Fruit fly (Drosophila melanogaster) whole organism, embryonic: ENCODE measurements around the gene topi.

Experiments used
- Aef1 ChIP-seq: fragments of 200-800 bp; sonication (Bioruptor generic); IDR thresholded peaks from 3 replicates; pipeline ENCODE4 v1.3.6; 2022; ENCODE audit warnings: missing biosample characterization, missing genetic modification characterization
- Bdp1 ChIP-seq: fragments of 200-800 bp; sonication (Bioruptor generic); optimal IDR thresholded peaks from 3 replicates; lab custom pipeline; 2016; ENCODE audit warnings: missing biosample characterization, missing genetic modification characterization
- CG10431 ChIP-seq: fragments of 200-800 bp; sonication (Bioruptor generic); optimal IDR thresholded peaks from 3 replicates; lab custom pipeline; 2018; ENCODE audit warnings: missing biosample characterization, mild to moderate bottlenecking, missing genetic modification characterization
- CG11456 ChIP-seq: fragments of 200-800 bp; sonication (Bioruptor generic); IDR thresholded peaks from 3 replicates; pipeline ENCODE4 v1.3.6; 2022; ENCODE audit warnings: missing biosample characterization, missing genetic modification characterization
- CG11560 ChIP-seq: fragments of 200-800 bp; sonication (Bioruptor generic); IDR thresholded peaks from 3 replicates; pipeline ENCODE4 v1.3.6; 2022; ENCODE audit warnings: missing biosample characterization, missing genetic modification characterization
- CG12744 ChIP-seq: fragments of 200-800 bp; sonication (Bioruptor generic); optimal IDR thresholded peaks from 2 replicates; lab custom pipeline; 2016; ENCODE audit warnings: missing biosample characterization, missing genetic modification characterization
- CG14441 ChIP-seq: fragments of 200-800 bp; sonication (Bioruptor generic); IDR thresholded peaks from 2 replicates; pipeline ENCODE4 v1.3.6; 2022; ENCODE audit warnings: missing biosample characterization, missing genetic modification characterization
- CG17802 ChIP-seq: fragments of 200-800 bp; sonication (Bioruptor generic); optimal IDR thresholded peaks from 2 replicates; lab custom pipeline; 2018; ENCODE audit warnings: missing biosample characterization, mild to moderate bottlenecking, missing genetic modification characterization, moderate library complexity
- CG18476 ChIP-seq: fragments of 200-800 bp; sonication (Bioruptor generic); optimal IDR thresholded peaks from 2 replicates; lab custom pipeline; 2016; ENCODE audit warnings: missing biosample characterization, mild to moderate bottlenecking, missing genetic modification characterization
- CG2129 ChIP-seq: fragments of 200-800 bp; sonication (Bioruptor generic); IDR thresholded peaks from 2 replicates; pipeline ENCODE4 v1.3.6; 2022; ENCODE audit warnings: missing biosample characterization, missing genetic modification characterization; ENCODE audit not compliant: partially characterized antibody
- CG2202 ChIP-seq: fragments of 200-800 bp; sonication (Bioruptor generic); optimal IDR thresholded peaks from 2 replicates; lab custom pipeline; 2018; ENCODE audit warnings: missing biosample characterization, mild to moderate bottlenecking, missing genetic modification characterization
- CG2678 ChIP-seq: fragments of 200-800 bp; sonication (Bioruptor generic); optimal IDR thresholded peaks from 3 replicates; lab custom pipeline; 2019; ENCODE audit warnings: missing biosample characterization, mild to moderate bottlenecking, missing genetic modification characterization, moderate library complexity
- CG2889 ChIP-seq: fragments of 200-800 bp; sonication (Bioruptor generic); IDR thresholded peaks from 3 replicates; pipeline ENCODE4 v1.3.6; 2022; ENCODE audit warnings: missing biosample characterization, missing genetic modification characterization
- CG31388 ChIP-seq: fragments of 200-800 bp; sonication (Bioruptor generic); optimal IDR thresholded peaks from 2 replicates; lab custom pipeline; 2016; ENCODE audit warnings: missing biosample characterization, missing genetic modification characterization
- CG33557 ChIP-seq: fragments of 200-800 bp; sonication (Bioruptor generic); optimal IDR thresholded peaks from 2 replicates; lab custom pipeline; 2019; ENCODE audit warnings: missing biosample characterization, mild to moderate bottlenecking, missing genetic modification characterization, moderate library complexity
- CG34224 ChIP-seq: fragments of 200-800 bp; sonication (Bioruptor generic); IDR thresholded peaks from 3 replicates; pipeline ENCODE4 v1.3.6; 2022; ENCODE audit warnings: missing biosample characterization, missing genetic modification characterization; ENCODE audit not compliant: partially characterized antibody
- CG3995 ChIP-seq: fragments of 200-800 bp; sonication (Bioruptor generic); optimal IDR thresholded peaks from 3 replicates; lab custom pipeline; 2016; ENCODE audit warnings: missing biosample characterization, missing genetic modification characterization
- CG42726 ChIP-seq: fragments of 200-800 bp; sonication (Bioruptor generic); IDR thresholded peaks from 2 replicates; pipeline ENCODE4 v1.3.6; 2022; ENCODE audit warnings: missing biosample characterization, missing genetic modification characterization; ENCODE audit not compliant: partially characterized antibody
- CG6175 ChIP-seq: fragments of 200-800 bp; sonication (Bioruptor generic); IDR thresholded peaks from 3 replicates; pipeline ENCODE4 v1.3.6; 2022; ENCODE audit warnings: missing biosample characterization, missing genetic modification characterization
- CG6272 ChIP-seq: fragments of 200-800 bp; sonication (Bioruptor generic); IDR thresholded peaks from 2 replicates; pipeline ENCODE4 v1.3.6; 2022; ENCODE audit warnings: missing biosample characterization, missing genetic modification characterization
- CG6813 ChIP-seq: fragments of 200-800 bp; sonication (Bioruptor generic); optimal IDR thresholded peaks from 2 replicates; lab custom pipeline; 2017; ENCODE audit warnings: missing biosample characterization, missing genetic modification characterization, mild to moderate bottlenecking, moderate library complexity, missing genetic modification reagents
- CG9797 ChIP-seq: fragments of 200-800 bp; sonication (Bioruptor generic); optimal IDR thresholded peaks from 3 replicates; lab custom pipeline; 2018; ENCODE audit warnings: missing biosample characterization, mild to moderate bottlenecking, missing genetic modification characterization
- CG9817 ChIP-seq: fragments of 200-800 bp; sonication (Bioruptor generic); optimal IDR thresholded peaks from 2 replicates; lab custom pipeline; 2018; ENCODE audit warnings: missing biosample characterization, mild to moderate bottlenecking, missing genetic modification characterization, moderate library complexity
- Gsc ChIP-seq: fragments of 200-800 bp; sonication (Bioruptor generic); IDR thresholded peaks from 2 replicates; pipeline ENCODE4 v1.3.6; 2022; ENCODE audit warnings: missing biosample characterization, missing genetic modification characterization
- HLHmδ ChIP-seq: fragments of 200-800 bp; sonication (Bioruptor generic); optimal IDR thresholded peaks from 2 replicates; lab custom pipeline; 2018; ENCODE audit warnings: missing biosample characterization, mild to moderate bottlenecking, missing genetic modification characterization, moderate library complexity
- Hsf ChIP-seq: fragments of 200-800 bp; sonication (Bioruptor generic); optimal IDR thresholded peaks from 3 replicates; lab custom pipeline; 2016; ENCODE audit warnings: missing biosample characterization, missing genetic modification characterization
- Lhr ChIP-seq: fragments of 200-800 bp; sonication (Bioruptor generic); optimal IDR thresholded peaks from 3 replicates; lab custom pipeline; 2017; ENCODE audit warnings: mild to moderate bottlenecking, missing biosample characterization, missing genetic modification reagents, missing genetic modification characterization
- Lim3 ChIP-seq: fragments of 200-800 bp; sonication (Bioruptor generic); IDR thresholded peaks from 2 replicates; pipeline ENCODE4 v1.3.6; 2022; ENCODE audit warnings: missing biosample characterization, missing genetic modification characterization
- MBD-R2 ChIP-seq: fragments of 200-800 bp; sonication (Bioruptor generic); IDR thresholded peaks from 2 replicates; pipeline ENCODE4 v1.3.6; 2022; ENCODE audit warnings: missing biosample characterization, missing genetic modification characterization
- MESR4 ChIP-seq: fragments of 200-800 bp; sonication (Bioruptor generic); optimal IDR thresholded peaks from 2 replicates; lab custom pipeline; 2018; ENCODE audit warnings: missing biosample characterization, mild to moderate bottlenecking, missing genetic modification characterization, moderate library complexity
- Oaz ChIP-seq: fragments of 200-800 bp; sonication (Bioruptor generic); IDR thresholded peaks from 2 replicates; pipeline ENCODE4 v1.3.6; 2022; ENCODE audit warnings: missing biosample characterization, missing genetic modification characterization
- Ravus ChIP-seq: fragments of 200-800 bp; sonication (Bioruptor generic); IDR thresholded peaks from 2 replicates; pipeline ENCODE4 v1.3.6; 2022; ENCODE audit warnings: missing biosample characterization, missing genetic modification characterization
- ab ChIP-seq: fragments of 200-800 bp; sonication (Bioruptor generic); optimal IDR thresholded peaks from 2 replicates; lab custom pipeline; 2016; ENCODE audit warnings: missing biosample characterization, missing genetic modification characterization
- bigmax ChIP-seq: fragments of 200-800 bp; sonication (Bioruptor generic); optimal IDR thresholded peaks from 2 replicates; lab custom pipeline; 2018; ENCODE audit warnings: missing biosample characterization, mild to moderate bottlenecking, missing genetic modification characterization
- disco-r ChIP-seq: fragments of 200-800 bp; sonication (Bioruptor generic); optimal IDR thresholded peaks from 2 replicates; lab custom pipeline; 2016; ENCODE audit warnings: missing biosample characterization, missing genetic modification characterization
- fu2 ChIP-seq: fragments of 200-800 bp; sonication (Bioruptor generic); optimal IDR thresholded peaks from 2 replicates; lab custom pipeline; 2016; ENCODE audit warnings: missing biosample characterization, missing genetic modification characterization
- grau ChIP-seq: fragments of 200-800 bp; optimal IDR thresholded peaks from 3 replicates; lab custom pipeline; 2019; ENCODE audit warnings: missing biosample characterization, mild to moderate bottlenecking, missing genetic modification characterization, moderate library complexity
- hbn ChIP-seq: fragments of 200-800 bp; sonication (Bioruptor generic); IDR thresholded peaks from 2 replicates; pipeline ENCODE4 v1.3.6; 2022; ENCODE audit warnings: missing biosample characterization, missing genetic modification characterization; ENCODE audit not compliant: partially characterized antibody
- her ChIP-seq: fragments of 200-800 bp; sonication (Bioruptor generic); optimal IDR thresholded peaks from 2 replicates; lab custom pipeline; 2016; ENCODE audit warnings: missing biosample characterization, missing genetic modification characterization
- kay ChIP-seq: fragments of 200-800 bp; sonication (Bioruptor generic); optimal IDR thresholded peaks from 2 replicates; lab custom pipeline; 2016; ENCODE audit warnings: missing biosample characterization, missing genetic modification characterization
- lbe ChIP-seq: fragments of 200-800 bp; sonication (Bioruptor generic); optimal IDR thresholded peaks from 2 replicates; lab custom pipeline; 2016; ENCODE audit warnings: missing biosample characterization, mild to moderate bottlenecking, missing genetic modification characterization
- mld ChIP-seq: fragments of 200-800 bp; sonication (Bioruptor generic); IDR thresholded peaks from 3 replicates; pipeline ENCODE4 v1.3.6; 2022; ENCODE audit warnings: missing biosample characterization, missing genetic modification characterization; ENCODE audit not compliant: partially characterized antibody
- p53 ChIP-seq: fragments of 200-800 bp; sonication (Bioruptor generic); optimal IDR thresholded peaks from 2 replicates; lab custom pipeline; 2016; ENCODE audit warnings: missing biosample characterization, missing genetic modification characterization
- pb ChIP-seq: fragments of 200-800 bp; sonication (Bioruptor generic); optimal IDR thresholded peaks from 3 replicates; lab custom pipeline; 2016; ENCODE audit warnings: missing biosample characterization, missing genetic modification characterization
- pita ChIP-seq: fragments of 200-800 bp; sonication (Bioruptor generic); optimal IDR thresholded peaks from 2 replicates; lab custom pipeline; 2017; ENCODE audit warnings: missing biosample characterization, mild to moderate bottlenecking, missing genetic modification characterization
- sens ChIP-seq: fragments of 200-800 bp; sonication (Bioruptor generic); peaks from one replicate; lab custom pipeline; 2016; ENCODE audit warnings: missing biosample characterization, missing genetic modification characterization
- stc ChIP-seq: fragments of 200-800 bp; sonication (Bioruptor generic); IDR thresholded peaks from 2 replicates; pipeline ENCODE4 v1.3.6; 2022; ENCODE audit warnings: missing biosample characterization, missing genetic modification characterization
- unc-4 ChIP-seq: fragments of 200-800 bp; sonication (Bioruptor generic); IDR thresholded peaks from 2 replicates; pipeline ENCODE4 v1.3.6; 2022; ENCODE audit warnings: missing biosample characterization, missing genetic modification characterization; ENCODE audit not compliant: partially characterized antibody
- unpg ChIP-seq: fragments of 200-800 bp; sonication (Bioruptor generic); optimal IDR thresholded peaks from 3 replicates; lab custom pipeline; 2018; ENCODE audit warnings: missing biosample characterization, mild to moderate bottlenecking, missing genetic modification characterization, moderate library complexity

Gene topi

DNA sequence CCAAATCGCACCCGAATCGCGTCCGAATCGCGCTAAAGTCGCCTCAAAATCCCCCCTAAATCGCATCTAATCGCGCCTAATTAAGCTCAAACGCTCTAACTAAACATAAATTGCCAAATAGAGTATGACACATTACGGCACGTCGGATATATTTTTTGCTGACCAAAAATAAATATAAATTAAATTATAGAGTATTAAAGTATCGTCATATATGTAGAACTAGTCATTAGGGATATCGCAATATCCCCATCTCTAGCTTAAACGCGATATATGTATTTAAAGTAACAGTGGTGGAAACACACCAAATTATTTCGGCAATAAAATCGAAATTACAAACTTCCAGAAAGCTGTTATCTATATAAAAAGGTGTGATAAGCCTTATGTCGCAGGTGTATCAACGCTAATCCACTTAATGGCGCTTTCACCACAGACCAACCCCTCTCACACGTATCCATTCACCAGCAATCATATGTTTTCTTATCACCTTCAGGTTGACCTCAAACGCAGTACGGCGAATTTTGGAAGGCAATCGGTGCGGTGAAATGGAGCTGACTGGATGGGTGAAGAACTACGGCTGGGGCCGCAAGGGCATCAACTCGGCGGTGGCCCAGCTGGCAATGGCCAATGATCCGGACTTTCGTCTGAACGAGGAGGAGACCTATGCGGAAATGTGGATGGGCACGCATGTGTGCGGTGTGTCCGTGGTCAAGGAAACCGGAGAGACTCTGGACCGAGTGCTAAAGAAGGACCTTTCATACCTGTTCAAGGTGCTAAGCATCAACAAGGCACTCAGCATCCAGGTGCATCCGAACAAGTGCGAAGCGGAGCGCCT is 15.3 kb upstream of the topi start, which contains the start of gene Mpi (continued):
- TF ChIP-seq CG18476 (GFP tag; lab: Kevin White, UChicago), result no peak
- no peak for TF ChIP-seq fu2 (GFP tag; lab: Kevin White, UChicago)
- TF ChIP-seq MBD-R2 (GFP tag; lab: Robert Waterston, UW), result peak; percentile 73
- no peak for TF ChIP-seq mld (GFP tag; lab: Robert Waterston, UW)
- TF ChIP-seq CG3995 (GFP tag; lab: Kevin White, UChicago), result peak; percentile 82
- TF ChIP-seq bigmax (GFP tag; lab: Kevin White, UChicago), result peak; percentile 20
- TF ChIP-seq Aef1 (GFP tag; lab: Robert Waterston, UW), result no peak
- no peak for TF ChIP-seq stc (GFP tag; lab: Robert Waterston, UW)
- TF ChIP-seq pita (GFP tag; lab: Kevin White, UChicago), result no peak
- no peak for TF ChIP-seq Lim3 (GFP tag; lab: Robert Waterston, UW)
- TF ChIP-seq CG2678 (tag; lab: Kevin White, UChicago), result no peak
- no peak for TF ChIP-seq Gsc (GFP tag; lab: Robert Waterston, UW)
- TF ChIP-seq HLHmδ (GFP tag; lab: Kevin White, UChicago), result no peak
- TF ChIP-seq sens (GFP tag; lab: Kevin White, UChicago), result peak; percentile 81
- TF ChIP-seq CG42726, result no peak
- no peak for TF ChIP-seq CG14441
- TF ChIP-seq p53, result no peak
- TF ChIP-seq CG10431 (GFP tag; lab: Kevin White, UChicago), result no peak
- no peak for TF ChIP-seq kay
- no peak for TF ChIP-seq unpg
- TF ChIP-seq CG6175, result no peak
- TF ChIP-seq CG2889 (GFP tag; lab: Robert Waterston, UW), result no peak
- TF ChIP-seq lbe (GFP tag; lab: Kevin White, UChicago), result peak; percentile 51
- no peak for TF ChIP-seq CG11456 (GFP tag; lab: Robert Waterston, UW)
- no peak for TF ChIP-seq ab (GFP tag; lab: Kevin White, UChicago)
- TF ChIP-seq CG9797 (GFP tag; lab: Kevin White, UChicago), result peak; percentile 6
- peak; percentile 83 for TF ChIP-seq MESR4 (GFP tag; lab: Kevin White, UChicago)
- no peak for TF ChIP-seq Lhr (GFP tag; lab: Kevin White, UChicago)
- TF ChIP-seq Oaz (GFP tag; lab: Robert Waterston, UW), result no peak
- TF ChIP-seq Ravus, result no peak
- peak; percentile 13 for TF ChIP-seq Hsf (GFP tag; lab: Kevin White, UChicago)
- no peak for TF ChIP-seq CG2202 (tag; lab: Kevin White, UChicago)
- peak; percentile 42; the same call in 1 of the 3 replicates for TF ChIP-seq CG34224
- no peak for TF ChIP-seq CG6272 (GFP tag; lab: Robert Waterston, UW)
- peak; percentile 8 for TF ChIP-seq CG9817 (tag; lab: Kevin White, UChicago)
- no peak for TF ChIP-seq CG11560 (tag; lab: Robert Waterston, UW)
- TF ChIP-seq CG31388, result no peak
- TF ChIP-seq pb (GFP tag; lab: Kevin White, UChicago), result no peak
- TF ChIP-seq CG12744 (GFP tag; lab: Kevin White, UChicago), result no peak
- TF ChIP-seq CG17802, result peak; percentile 18
- TF ChIP-seq her (GFP tag; lab: Kevin White, UChicago), result no peak
- TF ChIP-seq hbn, result peak; percentile 43; the same call in 1 of the 2 replicates
- TF ChIP-seq grau (tag; lab: Kevin White, UChicago), result no peak
- no peak for TF ChIP-seq CG6813 (GFP tag; lab: Kevin White, UChicago)
- no peak for TF ChIP-seq Bdp1
- TF ChIP-seq disco-r (GFP tag; lab: Kevin White, UChicago), result no peak
- peak; percentile 63 for TF ChIP-seq unc-4
- peak; percentile 45; the same call in 1 of the 2 replicates for TF ChIP-seq CG2129 (GFP tag; lab: Robert Waterston, UW)
- no peak for TF ChIP-seq CG33557
